Fruit fly (Drosophila melanogaster) whole organism: ENCODE results near the gene CG17292.

Experiments
- CG8478 ChIP-seq: fragments of >200 bp; optimal IDR thresholded peaks from 2 replicates; lab custom pipeline; 2018; ENCODE audit warnings: inconsistent platforms
- Dll ChIP-seq: fragments of >200 bp; optimal IDR thresholded peaks from 2 replicates; lab custom pipeline; 2017
- EcR ChIP-seq, 2 experiments: fragments of >200 bp; optimal IDR thresholded peaks; 2 replicates each; lab custom pipeline; 2017; ENCODE audit warnings: missing biosample characterization in 2 of 2, missing genetic modification characterization in 2 of 2, missing genetic modification reagents in 2 of 2
- pan ChIP-seq: fragments of >200 bp; optimal IDR thresholded peaks from 2 replicates; lab custom pipeline; 2017
- psq ChIP-seq: fragments of >200 bp; optimal IDR thresholded peaks from 2 replicates; lab custom pipeline; 2017
- usp ChIP-seq: fragments of >200 bp; optimal IDR thresholded peaks from 2 replicates; lab custom pipeline; 2017; ENCODE audit warnings: missing biosample characterization, missing genetic modification characterization, mixed read lengths

CG17292 gene

dm6 chr2L:8384985-8385519 lies 14.8 kb downstream of the CG17292 start:
- TF ChIP-seq CG8478 (lab: Kevin White, UChicago) (no peak), psq (no peak), Dll (no peak), usp (GFP tag; lab: Kevin White, UChicago) (no peak), pan (lab: Kevin White, UChicago) (no peak), EcR (GFP tag; optimal IDR thresholded peaks at IDR 0.05; lab: Kevin White, UChicago) (no peak)

DNA sequence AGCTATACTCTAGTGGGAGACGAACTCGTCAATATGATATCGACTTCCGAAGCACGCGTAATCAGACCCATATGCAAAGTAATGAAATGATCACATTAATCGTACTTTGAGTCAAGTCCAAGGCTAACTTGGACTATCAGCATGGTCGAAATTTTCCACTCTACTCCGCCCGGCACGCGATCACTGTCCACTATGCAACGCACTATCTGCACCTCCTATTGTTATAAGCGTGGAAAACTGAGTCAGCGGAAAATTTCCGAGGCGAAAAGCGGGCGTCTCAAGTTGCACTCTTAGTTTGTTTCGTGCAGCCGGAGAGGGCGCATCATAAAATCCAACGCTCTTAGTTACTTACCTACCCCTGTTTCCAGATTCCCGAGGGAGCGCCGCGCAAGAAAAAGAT lies 15.6 kb downstream of the CG17292 start:
- TF ChIP-seq usp (GFP tag; lab: Kevin White, UChicago) (no peak), CG8478 (lab: Kevin White, UChicago) (no peak), EcR (GFP tag; optimal IDR thresholded peaks at IDR 0.05; lab: Kevin White, UChicago) (no peak), pan (lab: Kevin White, UChicago) (no peak), psq (no peak)

- TF ChIP-seq CG8478 (lab: Kevin White, UChicago) = no peak
- no peak for TF ChIP-seq Dll
These were observed 19.0 kb downstream of the CG17292 start, which contains the start of gene CG42819 for dm6 chr2L:8389231-8389630. TSS of gene CG42819 (minus strand) at chr2L:8389331.

- TF ChIP-seq EcR (GFP tag; optimal IDR thresholded peaks at IDR 0.05; lab: Kevin White, UChicago) (no peak), CG8478 (lab: Kevin White, UChicago) (no peak), usp (GFP tag; lab: Kevin White, UChicago) (no peak), Dll (no peak), psq (no peak), pan (lab: Kevin White, UChicago) (no peak)
These were observed 22.0 kb downstream of the CG17292 start, which contains the start of gene CG42820 for dm6 chr2L:8392298-8392697. TSS of gene CG42820 (minus strand) at chr2L:8392398.

DNA sequence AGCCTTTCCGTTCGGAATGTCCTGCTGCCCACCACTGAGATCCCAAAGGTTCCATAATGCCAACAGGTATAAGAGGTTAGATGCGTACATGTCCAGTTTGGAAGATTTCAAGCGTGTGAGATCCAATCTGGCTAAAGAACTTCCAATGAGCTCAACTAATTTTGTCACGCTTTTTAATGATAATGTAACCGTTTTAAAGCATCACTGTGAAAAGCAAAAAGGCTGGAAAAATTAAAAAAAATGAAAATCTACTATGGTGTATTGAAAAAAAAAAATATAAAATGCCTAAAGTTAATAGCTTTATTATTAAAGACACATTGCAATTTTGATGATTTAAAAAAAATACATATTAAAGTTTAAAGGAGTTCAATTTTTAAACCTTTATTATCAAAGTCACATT lies 22.9 kb downstream of the CG17292 start, which contains the start of gene Acp29AB:
Gene Acp29AB (minus strand): TSS at position 101 of the 400 bp plus-strand sequence.
- TF ChIP-seq psq = no peak
- no peak for TF ChIP-seq CG8478 (lab: Kevin White, UChicago)
- TF ChIP-seq usp (GFP tag; lab: Kevin White, UChicago) = no peak
- TF ChIP-seq pan (lab: Kevin White, UChicago) = no peak
- no peak for TF ChIP-seq Dll
- no peak for TF ChIP-seq EcR (GFP tag; optimal IDR thresholded peaks at IDR 0.05; lab: Kevin White, UChicago)

dm6 chr2L:8394180-8394579 lies 23.9 kb downstream of the CG17292 start, which contains the start of gene lectin-29Ca:
TSS of gene lectin-29Ca (minus strand) at chr2L:8394280.
- TF ChIP-seq usp (GFP tag; lab: Kevin White, UChicago) = no peak
- no peak for TF ChIP-seq pan (lab: Kevin White, UChicago)
- no peak for TF ChIP-seq EcR (GFP tag; optimal IDR thresholded peaks at IDR 0.05; lab: Kevin White, UChicago)
- no peak for TF ChIP-seq CG8478 (lab: Kevin White, UChicago)
- no peak for TF ChIP-seq Dll
- TF ChIP-seq psq = no peak

dm6 chr2L:8394840-8395239 lies 24.6 kb downstream of the CG17292 start, which contains the start of gene Peritrophin-15b:
TSS of gene Peritrophin-15b (minus strand) at chr2L:8394940.
- TF ChIP-seq CG8478 (lab: Kevin White, UChicago) (no peak), EcR (GFP tag; optimal IDR thresholded peaks at IDR 0.05; lab: Kevin White, UChicago) (no peak), Dll (no peak), psq (no peak), pan (lab: Kevin White, UChicago) (no peak), usp (GFP tag; lab: Kevin White, UChicago) (no peak)

dm6 chr2L:8395996-8396699 lies 25.9 kb downstream of the CG17292 start, which contains the start of the genes Peritrophin-15a and CG13385:
TSS of gene Peritrophin-15a (minus strand) at chr2L:8396096.
TSS of gene CG13385 (plus strand) at chr2L:8396649.
- TF ChIP-seq usp (GFP tag; lab: Kevin White, UChicago) (no peak), CG8478 (lab: Kevin White, UChicago) (no peak), EcR (GFP tag; optimal IDR thresholded peaks at IDR 0.05; lab: Kevin White, UChicago) (no peak), psq (no peak), Dll (no peak)

DNA sequence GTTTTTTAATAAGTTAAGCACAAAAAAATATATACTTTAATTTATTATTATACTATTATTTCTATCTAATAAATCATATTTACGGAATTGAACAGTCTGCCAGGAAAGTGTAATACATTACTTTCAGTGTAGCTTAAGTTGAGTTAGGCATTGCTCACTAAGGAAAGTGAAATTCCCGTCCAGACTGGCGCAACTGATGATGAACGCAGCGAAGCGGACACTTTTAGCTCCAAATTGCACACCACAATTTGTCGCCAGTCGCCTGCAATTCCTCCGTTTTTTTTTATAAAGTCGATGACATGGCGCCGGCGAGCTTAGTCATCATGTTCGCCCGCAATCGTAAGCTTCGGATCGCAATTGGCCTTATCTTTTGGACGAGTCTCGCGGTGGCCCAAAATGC lies 28.5 kb downstream of the CG17292 start, which contains the start of gene CG13386:
Gene CG13386 (plus strand): TSS at position 301 of the 400 bp plus-strand sequence.
- no peak for TF ChIP-seq usp (GFP tag; lab: Kevin White, UChicago)
- no peak for TF ChIP-seq EcR (GFP tag; optimal IDR thresholded peaks at IDR 0.05; lab: Kevin White, UChicago)
- no peak for TF ChIP-seq Dll
- TF ChIP-seq CG8478 (lab: Kevin White, UChicago) = no peak
- no peak for TF ChIP-seq psq
- no peak for TF ChIP-seq pan (lab: Kevin White, UChicago)

dm6 chr2L:8399863-8400598 lies 29.8 kb downstream of the CG17292 start, which contains the start of gene CG31898:
TSS of gene CG31898 (plus strand) at chr2L:8400421.
- TF ChIP-seq psq (no peak), pan (lab: Kevin White, UChicago) (no peak), Dll (no peak), CG8478 (lab: Kevin White, UChicago) (no peak), EcR (GFP tag; optimal IDR thresholded peaks at IDR 0.05; lab: Kevin White, UChicago) (no peak), usp (GFP tag; lab: Kevin White, UChicago) (no peak)

DNA sequence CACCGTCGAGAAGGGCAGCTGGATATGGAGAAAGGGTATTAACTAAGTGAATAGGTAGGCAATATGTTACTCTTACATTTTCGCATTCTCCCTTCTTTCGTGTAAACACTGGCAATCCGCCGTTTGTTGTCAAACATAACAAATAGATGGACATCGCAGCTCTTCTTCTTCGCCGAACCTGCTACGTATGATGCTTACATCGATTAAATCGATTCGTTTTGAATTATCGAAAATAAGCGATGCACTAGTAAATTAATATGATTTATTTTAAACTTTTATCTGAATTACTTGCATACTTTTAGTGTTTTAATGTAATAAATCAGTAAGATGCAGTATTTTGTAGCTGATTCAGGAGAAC lies 32.7 kb downstream of the CG17292 start, which contains the start of gene fy:
Gene fy (minus strand): TSS at position 353 of the 358 bp plus-strand sequence.
- no peak for TF ChIP-seq psq
- TF ChIP-seq pan (lab: Kevin White, UChicago) = no peak
- TF ChIP-seq Dll = no peak
- no peak for TF ChIP-seq EcR (GFP tag; optimal IDR thresholded peaks at IDR 0.05; lab: Kevin White, UChicago)
- no peak for TF ChIP-seq CG8478 (lab: Kevin White, UChicago)
- TF ChIP-seq usp (GFP tag; lab: Kevin White, UChicago) = no peak
